Worm (Caenorhabditis elegans) whole organism, late embryonic: ENCODE data around the gene osm-11.

ENCODE experiments used
- ceh-34 ChIP-seq: sonication (generic microtip); optimal IDR thresholded peaks from 2 replicates; lab custom pipeline; 2016; ENCODE audit warnings: mild to moderate bottlenecking, missing genetic modification characterization, missing compliant biosample characterization
- ceh-45 ChIP-seq: fragments of 200-800 bp; sonication (Bioruptor generic); IDR thresholded peaks from 2 replicates; pipeline ENCODE4 v1.3.6; 2022; ENCODE audit warnings: missing genetic modification reagents, missing genetic modification characterization, missing compliant biosample characterization
- ceh-48 ChIP-seq: sonication (generic microtip); optimal IDR thresholded peaks from 2 replicates; lab custom pipeline; 2016; ENCODE audit warnings: missing genetic modification characterization, inconsistent platforms, missing compliant biosample characterization
- ceh-9 ChIP-seq: sonication (generic microtip); optimal IDR thresholded peaks from 2 replicates; lab custom pipeline; 2016; ENCODE audit warnings: mild to moderate bottlenecking, missing genetic modification characterization, inconsistent platforms, missing compliant biosample characterization
- nhr-11 ChIP-seq: fragments of 150-350 bp; optimal IDR thresholded peaks from 2 replicates; lab custom pipeline; 2014; ENCODE audit warnings: missing biosample characterization, missing genetic modification characterization
- pqm-1 ChIP-seq: sonication (generic microtip); optimal IDR thresholded peaks from 2 replicates; lab custom pipeline; 2016; ENCODE audit warnings: missing genetic modification characterization, missing compliant biosample characterization
- tbx-2 ChIP-seq: sonication (generic microtip); optimal IDR thresholded peaks from 2 replicates; lab custom pipeline; 2016; ENCODE audit warnings: missing genetic modification characterization, missing compliant biosample characterization

- no peak for TF ChIP-seq tbx-2 (tag; lab: Kevin White, UChicago)
- no peak for TF ChIP-seq ceh-34 (tag; lab: Kevin White, UChicago)
- no peak for TF ChIP-seq ceh-48 (tag; lab: Kevin White, UChicago)
- no peak for TF ChIP-seq ceh-9
- no peak for TF ChIP-seq pqm-1 (tag; lab: Kevin White, UChicago)
- TF ChIP-seq nhr-11 (tag; lab: Kevin White, UChicago) = no peak
- no peak for TF ChIP-seq ceh-45
Observed at ce11 chrX:17468483-17468882, 47.1 kb upstream of the osm-11 start.
